Worm (Caenorhabditis elegans): ENCODE results near the gene Y49F6C.7.

ce11 chrII:3367100-3367499, 897 bp downstream of the Y49F6C.7 start, which contains the start of gene Y49F6C.6:
- TF ChIP-seq nhr-111 (GFP tag; optimal IDR thresholded peaks at IDR 0.05) (no peak), lin-38 (GFP tag; IDR thresholded peaks at IDR 0.05) (no peak), pha-4 (GFP tag; IDR thresholded peaks at IDR 0.05) (no peak), pha-4 (tag; optimal IDR thresholded peaks at IDR 0.05) (no peak), nhr-76 (tag; optimal IDR thresholded peaks at IDR 0.05) (no peak)
